Worm (Caenorhabditis elegans): ENCODE measurements around the gene gei-8.

- TF ChIP-seq klf-2 (GFP tag; conservative IDR thresholded peaks at IDR 0.05), result no peak
- no peak for TF ChIP-seq ref-1 (GFP tag; conservative IDR thresholded peaks at IDR 0.05)
- TF ChIP-seq ztf-29 (GFP tag; IDR thresholded peaks at IDR 0.05), result no peak
Measured at ce11 chrIII:8142217-8142616, 21.2 kb upstream of the gei-8 start.

Measured in whole organism, midembryonic.